Fruit fly (Drosophila melanogaster) whole organism, pupa: ENCODE measurements around the gene DIP1.

Experiments
- CG15710 ChIP-seq: fragments of 200-800 bp; sonication (Bioruptor generic); optimal IDR thresholded peaks from 2 replicates; lab custom pipeline; 2018; ENCODE audit warnings: missing biosample characterization, mild to moderate bottlenecking, missing genetic modification characterization, moderate library complexity
- gl ChIP-seq: fragments of 200-800 bp; sonication (Bioruptor generic); optimal IDR thresholded peaks from 2 replicates; lab custom pipeline; 2018; ENCODE audit warnings: missing biosample characterization, mild to moderate bottlenecking, missing genetic modification characterization

DNA sequence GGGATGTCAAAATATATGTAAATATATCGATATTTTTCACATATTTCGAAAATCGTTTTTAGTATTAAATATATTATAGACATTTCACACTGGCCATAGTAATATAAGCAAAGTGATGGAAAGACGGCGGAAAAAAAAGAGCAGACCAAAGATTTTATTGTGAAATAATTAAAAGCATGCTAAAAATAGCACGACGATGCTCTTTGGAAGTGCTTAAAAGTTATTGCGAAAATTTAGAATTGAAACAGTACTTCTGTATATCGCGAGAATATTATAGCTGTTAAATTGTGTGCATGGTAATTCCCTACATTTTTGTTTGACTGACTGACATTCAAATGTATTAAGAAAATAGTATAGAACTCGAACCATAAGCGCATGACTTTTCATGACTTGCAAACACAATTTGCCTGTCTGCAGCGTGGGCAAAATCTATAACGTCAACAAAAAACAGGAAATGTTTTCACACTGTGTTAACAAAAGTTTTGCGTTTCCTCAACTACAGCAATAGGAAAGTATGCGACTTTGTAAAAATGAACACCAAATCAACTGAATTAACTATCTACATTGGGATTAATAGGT, 301 bp upstream of the DIP1 start:
- TF ChIP-seq CG15710 (no peak), gl (tag; lab: Kevin White, UChicago) (no peak)
